Worm (Caenorhabditis elegans): ENCODE data around the gene R07E5.5.

DNA sequence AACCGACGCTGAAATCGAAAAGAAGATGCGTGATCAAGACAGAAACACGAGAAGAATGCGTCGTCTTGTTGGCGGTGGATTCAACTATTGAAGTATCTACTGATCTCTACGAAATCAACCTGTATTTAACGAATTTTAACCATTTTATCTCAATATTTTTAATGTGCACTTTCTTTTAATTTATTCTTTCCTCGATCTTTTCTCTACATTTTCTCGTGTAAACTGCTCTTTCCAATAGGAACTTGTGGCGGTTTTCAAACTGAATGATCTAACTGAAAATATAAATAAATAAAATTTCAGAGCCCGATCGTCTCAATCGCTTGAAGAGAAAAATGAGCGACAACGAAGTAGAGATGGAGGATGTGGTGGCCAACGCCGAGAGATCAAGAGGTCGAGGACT is 8.8 kb downstream of the R07E5.5 start, which contains the start of gene rnp-4:
- TF ChIP-seq aly-1 (tag; optimal IDR thresholded peaks at IDR 0.05) = no peak
- no peak for TF ChIP-seq sea-1 (GFP tag; conservative IDR thresholded peaks at IDR 0.05)
- TF ChIP-seq B0310.2 (tag; optimal IDR thresholded peaks at IDR 0.05) = no peak
- no peak for TF ChIP-seq tra-4 (tag; optimal IDR thresholded peaks at IDR 0.05)
- TF ChIP-seq ama-1 (optimal IDR thresholded peaks at IDR 0.05) = no peak
- TF ChIP-seq F13C5.2 (tag; optimal IDR thresholded peaks at IDR 0.05) = no peak
- no peak for TF ChIP-seq tbx-37 (GFP tag; conservative IDR thresholded peaks at IDR 0.05)
- TF ChIP-seq ets-7 (tag; optimal IDR thresholded peaks at IDR 0.05) = no peak
- TF ChIP-seq hmbx-1 (tag; optimal IDR thresholded peaks at IDR 0.05) = no peak
- no peak for TF ChIP-seq flt-1 (GFP tag; IDR thresholded peaks at IDR 0.05)
- TF ChIP-seq ceh-13 (GFP tag; optimal IDR thresholded peaks at IDR 0.05) = no peak
- TF ChIP-seq ceh-36 (tag; optimal IDR thresholded peaks at IDR 0.05) = no peak
- TF ChIP-seq tbx-11 (GFP tag; IDR thresholded peaks at IDR 0.05) = no peak
- no peak for TF ChIP-seq hmg-4 (GFP tag; optimal IDR thresholded peaks at IDR 0.05)

Data from whole organism, early embryonic.